Fruit fly (Drosophila melanogaster) whole organism, embryonic: ENCODE data around the gene alpha-PheRS.
A peak's percentile ranks its signal among the peaks of the same experiment; 100 is the strongest.

Experiments
- Awh ChIP-seq: fragments of 200-800 bp; sonication (Bioruptor generic); IDR thresholded peaks from 2 replicates; pipeline ENCODE4, ENCODE4 v1.3.6; 2022; ENCODE audit warnings: missing biosample characterization, missing genetic modification characterization
- BtbVII ChIP-seq: fragments of 200-800 bp; sonication (Bioruptor generic); optimal IDR thresholded peaks from 3 replicates; lab custom pipeline; 2017; ENCODE audit warnings: missing biosample characterization, mild to moderate bottlenecking, missing genetic modification characterization
- CG10274 ChIP-seq: fragments of 200-800 bp; sonication (Bioruptor generic); optimal IDR thresholded peaks from 3 replicates; lab custom pipeline; 2017; ENCODE audit warnings: missing biosample characterization, mild to moderate bottlenecking, missing genetic modification characterization
- CG10565 ChIP-seq: fragments of 200-800 bp; sonication (Bioruptor generic); optimal IDR thresholded peaks from 3 replicates; lab custom pipeline; 2016; ENCODE audit warnings: missing biosample characterization, mild to moderate bottlenecking, missing genetic modification characterization
- CG12391 ChIP-seq: fragments of 200-800 bp; sonication (Bioruptor generic); optimal IDR thresholded peaks from 3 replicates; lab custom pipeline; 2018; ENCODE audit warnings: missing biosample characterization, mild to moderate bottlenecking, missing genetic modification characterization, moderate library complexity
- CG13123 ChIP-seq: fragments of 200-800 bp; sonication (Bioruptor generic); optimal IDR thresholded peaks from 2 replicates; lab custom pipeline; 2016; ENCODE audit warnings: missing biosample characterization, missing genetic modification characterization
- CG13287 ChIP-seq: fragments of 200-800 bp; sonication (Bioruptor generic); IDR thresholded peaks from 2 replicates; pipeline ENCODE4 v1.3.6; 2022; ENCODE audit warnings: missing biosample characterization, missing genetic modification characterization; ENCODE audit not compliant: partially characterized antibody
- CG15269 ChIP-seq: fragments of 200-800 bp; sonication (Bioruptor generic); optimal IDR thresholded peaks from 2 replicates; lab custom pipeline; 2018; ENCODE audit warnings: missing biosample characterization, mild to moderate bottlenecking, missing genetic modification characterization, moderate library complexity
- CG17385 ChIP-seq: fragments of 200-800 bp; sonication (Bioruptor generic); optimal IDR thresholded peaks from 3 replicates; lab custom pipeline; 2018; ENCODE audit warnings: missing biosample characterization, mild to moderate bottlenecking, missing genetic modification characterization
- CG18764 ChIP-seq: fragments of 200-800 bp; sonication (Bioruptor generic); optimal IDR thresholded peaks from 3 replicates; lab custom pipeline; 2016; ENCODE audit warnings: missing biosample characterization, missing genetic modification characterization
- CG2202 ChIP-seq: fragments of 200-800 bp; sonication (Bioruptor generic); optimal IDR thresholded peaks from 2 replicates; lab custom pipeline; 2018; ENCODE audit warnings: missing biosample characterization, mild to moderate bottlenecking, missing genetic modification characterization
- CG30020 ChIP-seq: fragments of 200-800 bp; optimal IDR thresholded peaks from 2 replicates; lab custom pipeline; 2019; ENCODE audit warnings: missing biosample characterization, mild to moderate bottlenecking, missing genetic modification characterization, moderate library complexity
- CG31388 ChIP-seq: fragments of 200-800 bp; sonication (Bioruptor generic); optimal IDR thresholded peaks from 2 replicates; lab custom pipeline; 2016; ENCODE audit warnings: missing biosample characterization, missing genetic modification characterization
- CG9727 ChIP-seq: fragments of 200-800 bp; sonication (Bioruptor generic); optimal IDR thresholded peaks from 3 replicates; lab custom pipeline; 2017; ENCODE audit warnings: missing biosample characterization, mild to moderate bottlenecking, missing genetic modification characterization
- CoRest ChIP-seq: fragments of 200-800 bp; sonication (Bioruptor generic); optimal IDR thresholded peaks from 3 replicates; lab custom pipeline; 2018; ENCODE audit warnings: missing biosample characterization, mild to moderate bottlenecking, missing genetic modification characterization, moderate library complexity
- D19A ChIP-seq: fragments of 200-800 bp; optimal IDR thresholded peaks from 3 replicates; lab custom pipeline; 2019; ENCODE audit warnings: missing biosample characterization, mild to moderate bottlenecking, missing genetic modification characterization, moderate library complexity
- Hmx ChIP-seq: fragments of 200-800 bp; sonication (Bioruptor generic); optimal IDR thresholded peaks from 2 replicates; lab custom pipeline; 2016; ENCODE audit warnings: missing biosample characterization, missing genetic modification characterization
- Hr51 ChIP-seq, 2 experiments: fragments of 200-800 bp; sonication (Bioruptor generic); optimal IDR thresholded peaks; 2 replicates in 1 of 2; 3 replicates in 1 of 2; lab custom pipeline; 2016 to 2018; ENCODE audit warnings: missing biosample characterization in 2 of 2, missing genetic modification characterization in 2 of 2, mild to moderate bottlenecking in 1 of 2, moderate library complexity in 1 of 2
- MTF-1 ChIP-seq: fragments of 200-800 bp; sonication (Bioruptor generic); optimal IDR thresholded peaks from 2 replicates; lab custom pipeline; 2018; ENCODE audit warnings: missing biosample characterization, mild to moderate bottlenecking, missing genetic modification characterization, borderline replicate concordance
- Mad ChIP-seq: fragments of 200-800 bp; sonication (Bioruptor generic); optimal IDR thresholded peaks from 2 replicates; lab custom pipeline; 2016; ENCODE audit warnings: missing biosample characterization, missing genetic modification characterization
- Myb ChIP-seq: fragments of 200-800 bp; sonication (Bioruptor generic); optimal IDR thresholded peaks from 2 replicates; lab custom pipeline; 2016; ENCODE audit warnings: missing biosample characterization, missing genetic modification characterization
- NFAT ChIP-seq: fragments of 200-800 bp; sonication (Bioruptor generic); IDR thresholded peaks from 2 replicates; pipeline ENCODE4 v1.3.6; 2022; ENCODE audit warnings: missing biosample characterization, missing genetic modification characterization
- Sin3A ChIP-seq: fragments of >200 bp; optimal IDR thresholded peaks from 2 replicates; lab custom pipeline; 2018
- Trl ChIP-seq, 3 experiments: fragments of >200 bp in 2 of 3; fragments of 200-800 bp in 1 of 3; sonication (Bioruptor generic) in 1 of 3; optimal IDR thresholded peaks; 2 replicates in 1 of 3; 3 replicates in 2 of 3; lab custom pipeline; 2016 to 2017; ENCODE audit warnings: missing biosample characterization in 1 of 3, missing genetic modification characterization in 1 of 3
- Vsx1 ChIP-seq: fragments of 200-800 bp; sonication (Bioruptor generic); optimal IDR thresholded peaks from 2 replicates; lab custom pipeline; 2017; ENCODE audit warnings: missing biosample characterization, mild to moderate bottlenecking, missing genetic modification characterization, missing genetic modification reagents
- ab ChIP-seq: fragments of 200-800 bp; sonication (Bioruptor generic); optimal IDR thresholded peaks from 2 replicates; lab custom pipeline; 2016; ENCODE audit warnings: missing biosample characterization, missing genetic modification characterization
- btn ChIP-seq: fragments of 200-800 bp; sonication (Bioruptor generic); optimal IDR thresholded peaks from 2 replicates; lab custom pipeline; 2016; ENCODE audit warnings: missing biosample characterization, missing genetic modification characterization
- ci ChIP-seq: fragments of 200-800 bp; sonication (Bioruptor generic); IDR thresholded peaks from 3 replicates; pipeline ENCODE4 v1.3.6; 2022; ENCODE audit warnings: missing biosample characterization, missing genetic modification characterization
- da ChIP-seq: fragments of 200-800 bp; sonication (Bioruptor generic); optimal IDR thresholded peaks from 2 replicates; lab custom pipeline; 2016; ENCODE audit warnings: missing biosample characterization, missing genetic modification characterization
- dati ChIP-seq: fragments of 200-800 bp; sonication (Bioruptor generic); IDR thresholded peaks from 2 replicates; pipeline ENCODE4 v1.3.6; 2022; ENCODE audit warnings: missing biosample characterization, missing genetic modification characterization
- fd3F ChIP-seq: fragments of 200-800 bp; sonication (Bioruptor generic); optimal IDR thresholded peaks from 2 replicates; lab custom pipeline; 2018; ENCODE audit warnings: missing biosample characterization, mild to moderate bottlenecking, missing genetic modification characterization, moderate library complexity
- gcm ChIP-seq: fragments of 200-800 bp; sonication (Bioruptor generic); optimal IDR thresholded peaks from 2 replicates; lab custom pipeline; 2019; ENCODE audit warnings: missing biosample characterization, mild to moderate bottlenecking, missing genetic modification characterization, moderate library complexity
- gt ChIP-seq: fragments of 200-800 bp; sonication (Bioruptor generic); IDR thresholded peaks from 2 replicates; pipeline ENCODE4 v1.3.6; 2022; ENCODE audit warnings: missing biosample characterization, missing genetic modification characterization
- her ChIP-seq: fragments of 200-800 bp; sonication (Bioruptor generic); optimal IDR thresholded peaks from 2 replicates; lab custom pipeline; 2016; ENCODE audit warnings: missing biosample characterization, missing genetic modification characterization
- ind ChIP-seq: fragments of 200-800 bp; sonication (Bioruptor generic); optimal IDR thresholded peaks from 3 replicates; lab custom pipeline; 2016; ENCODE audit warnings: missing biosample characterization, missing genetic modification characterization
- lilli ChIP-seq: fragments of 200-800 bp; sonication (Bioruptor generic); optimal IDR thresholded peaks from 3 replicates; lab custom pipeline; 2016; ENCODE audit warnings: missing biosample characterization, missing genetic modification characterization
- mam ChIP-seq: fragments of 200-800 bp; sonication (Bioruptor generic); optimal IDR thresholded peaks from 3 replicates; lab custom pipeline; 2016; ENCODE audit warnings: missing biosample characterization, missing genetic modification characterization
- nerfin-1 ChIP-seq: fragments of 200-800 bp; sonication (Bioruptor generic); optimal IDR thresholded peaks from 3 replicates; lab custom pipeline; 2019; ENCODE audit warnings: missing biosample characterization, mild to moderate bottlenecking, missing genetic modification characterization, moderate library complexity
- onecut ChIP-seq: fragments of 200-800 bp; sonication (Bioruptor generic); IDR thresholded peaks from 2 replicates; pipeline ENCODE4 v1.3.6; 2022; ENCODE audit warnings: missing biosample characterization, missing genetic modification characterization
- pan ChIP-seq, 4 experiments: fragments of >200 bp in 3 of 4; fragments of 200-800 bp in 1 of 4; sonication (Bioruptor generic) in 1 of 4; optimal IDR thresholded peaks in 3 of 4; IDR thresholded peaks in 1 of 4; 2 replicates each; pipeline versions ENCODE4 v1.3.6 to Lab custom; 2017 to 2022; ENCODE audit warnings: missing biosample characterization in 2 of 4, missing genetic modification characterization in 2 of 4, mixed read lengths in 1 of 4
- prd ChIP-seq, 3 experiments: fragments of >200 bp in 2 of 3; fragments of 200-800 bp in 1 of 3; sonication (Bioruptor generic) in 1 of 3; optimal IDR thresholded peaks in 2 of 3; IDR thresholded peaks in 1 of 3; 2 replicates in 2 of 3; 3 replicates in 1 of 3; pipeline versions ENCODE4 v1.3.6 to Lab custom; 2017 to 2022; ENCODE audit warnings: missing biosample characterization in 1 of 3, missing genetic modification characterization in 1 of 3
- row ChIP-seq: fragments of 200-800 bp; sonication (Bioruptor generic); IDR thresholded peaks from 3 replicates; pipeline ENCODE4 v1.3.6; 2022; ENCODE audit warnings: missing biosample characterization, missing genetic modification characterization
- slou ChIP-seq: fragments of 200-800 bp; sonication (Bioruptor generic); optimal IDR thresholded peaks from 3 replicates; lab custom pipeline; 2016; ENCODE audit warnings: missing biosample characterization, missing genetic modification characterization
- sug ChIP-seq: fragments of 200-800 bp; optimal IDR thresholded peaks from 2 replicates; lab custom pipeline; 2019; ENCODE audit warnings: missing biosample characterization, mild to moderate bottlenecking, missing genetic modification characterization, moderate library complexity
- tll ChIP-seq, 2 experiments: fragments of 200-800 bp in 1 of 2; fragments of >200 bp in 1 of 2; sonication (Bioruptor generic) in 1 of 2; optimal IDR thresholded peaks; 2 replicates each; lab custom pipeline; 2017 to 2019; ENCODE audit warnings: missing biosample characterization in 2 of 2, missing genetic modification characterization in 2 of 2, mild to moderate bottlenecking in 1 of 2, moderate library complexity in 1 of 2
- ttk ChIP-seq: fragments of 200-800 bp; sonication (Bioruptor generic); IDR thresholded peaks from 2 replicates; pipeline ENCODE4 v2.1.2; 2022; ENCODE audit warnings: missing biosample characterization, missing genetic modification characterization
- tup ChIP-seq: fragments of 200-800 bp; sonication (Bioruptor generic); optimal IDR thresholded peaks from 2 replicates; lab custom pipeline; 2016; ENCODE audit warnings: missing biosample characterization, mild to moderate bottlenecking, missing genetic modification characterization, moderate library complexity
- usp ChIP-seq: fragments of >200 bp; optimal IDR thresholded peaks from 2 replicates; lab custom pipeline; 2017; ENCODE audit warnings: missing biosample characterization, missing genetic modification characterization
- zf30C ChIP-seq: fragments of 200-800 bp; sonication (Bioruptor generic); optimal IDR thresholded peaks from 3 replicates; lab custom pipeline; 2018; ENCODE audit warnings: missing biosample characterization, mild to moderate bottlenecking, missing genetic modification characterization

The alpha-PheRS gene

DNA sequence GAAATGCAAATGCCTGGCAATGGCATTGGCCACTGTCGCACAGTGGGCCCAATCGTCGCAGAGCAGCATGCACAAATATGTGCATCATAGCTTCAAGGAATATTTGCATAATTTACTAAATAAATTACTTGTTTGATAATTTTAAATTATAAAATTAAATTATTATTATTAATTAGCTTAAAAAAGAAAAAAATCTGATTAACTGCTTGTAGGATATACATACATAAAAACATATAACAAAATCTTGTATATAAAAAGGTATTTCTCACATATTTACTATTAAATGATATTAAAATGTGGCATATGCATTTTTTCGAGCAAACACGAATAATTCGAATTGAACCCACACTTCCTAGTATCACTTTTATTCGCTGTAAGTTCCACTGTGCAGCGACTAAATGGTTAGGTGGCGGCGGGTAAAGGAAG, 20.2 kb downstream of the alpha-PheRS start (continued):
- TF ChIP-seq CG9727 (GFP tag; lab: Kevin White, UChicago) (peak; percentile 53), CG13123 (no peak), Mad (GFP tag; lab: Kevin White, UChicago) (no peak), CG30020 (tag; lab: Kevin White, UChicago) (peak; percentile 18), da (no peak), Sin3A (lab: Kevin White, UChicago) (no peak), CG18764 (GFP tag; lab: Kevin White, UChicago) (no peak), ci (GFP tag; lab: Robert Waterston, UW) (no peak), Hmx (GFP tag; lab: Kevin White, UChicago) (no peak), Awh (GFP tag; lab: Robert Waterston, UW) (0 out of 2 replicates have a peak, but pooled peaks have one; percentile 32), gcm (GFP tag; lab: Kevin White, UChicago) (peak; percentile 34), Vsx1 (GFP tag; lab: Kevin White, UChicago) (peak; percentile 36), lilli (GFP tag; lab: Kevin White, UChicago) (no peak), CoRest (peak; percentile 61), fd3F (GFP tag; lab: Kevin White, UChicago) (no peak), her (GFP tag; lab: Kevin White, UChicago) (no peak), ab (GFP tag; lab: Kevin White, UChicago) (no peak), sug (tag; lab: Kevin White, UChicago) (no peak), NFAT (GFP tag; lab: Robert Waterston, UW) (0 out of 2 replicates have a peak, but pooled peaks have one; percentile 31), D19A (peak; percentile 60), Hr51 (GFP tag; optimal IDR thresholded peaks at IDR 0.05; lab: Kevin White, UChicago) (peak in 1 of 2 experiments; percentile 71), prd (optimal IDR thresholded peaks at IDR 0.05; lab: Kevin White, UChicago) (no peak), prd (GFP tag; IDR thresholded peaks at IDR 0.05; lab: Robert Waterston, UW) (peak; percentile 71; the same call in 2 of the 3 replicates), CG10565 (GFP tag; lab: Kevin White, UChicago) (no peak), slou (GFP tag; lab: Kevin White, UChicago) (no peak), tll (GFP tag; optimal IDR thresholded peaks at IDR 0.05; lab: Kevin White, UChicago) (no peak), ttk (GFP tag; lab: Robert Waterston, UW) (peak; percentile 56; the same call in 1 of the 2 replicates), MTF-1 (GFP tag; lab: Kevin White, UChicago) (no peak), usp (GFP tag; lab: Kevin White, UChicago) (no peak), pan (optimal IDR thresholded peaks at IDR 0.05; lab: Kevin White, UChicago) (no peak), pan (GFP tag; optimal IDR thresholded peaks at IDR 0.05 in 1 of 2, IDR thresholded peaks at IDR 0.05 in 1 of 2) (peak in 1 of 2 experiments; percentile 58), gt (GFP tag; lab: Robert Waterston, UW) (no peak), CG13287 (no peak), BtbVII (GFP tag; lab: Kevin White, UChicago) (no peak), row (peak; percentile 39; the same call in 2 of the 3 replicates), Trl (optimal IDR thresholded peaks at IDR 0.05; lab: Kevin White, UChicago) (no peak), Trl (GFP tag; optimal IDR thresholded peaks at IDR 0.05; lab: Kevin White, UChicago) (no peak), tup (no peak), CG10274 (GFP tag; lab: Kevin White, UChicago) (no peak), CG15269 (tag; lab: Kevin White, UChicago) (peak; percentile 45), CG17385 (peak; percentile 57), CG12391 (tag; lab: Kevin White, UChicago) (peak; percentile 49), onecut (GFP tag; lab: Robert Waterston, UW) (0 out of 2 replicates have a peak, but pooled peaks have one; percentile 18), CG31388 (GFP tag; lab: Kevin White, UChicago) (no peak), Myb (GFP tag; lab: Kevin White, UChicago) (no peak), CG2202 (tag; lab: Kevin White, UChicago) (no peak), mam (GFP tag; lab: Kevin White, UChicago) (no peak), nerfin-1 (tag; lab: Kevin White, UChicago) (peak; percentile 43), zf30C (GFP tag; lab: Kevin White, UChicago) (no peak), dati (GFP tag; lab: Robert Waterston, UW) (no peak), ind (GFP tag; lab: Kevin White, UChicago) (peak; percentile 49), btn (GFP tag; lab: Kevin White, UChicago) (no peak)
